Fruit fly (Drosophila melanogaster) Kc167 (cell line): ENCODE data around the gene atk.

Experiments used
- Myc ChIP-seq: fragments of >200 bp; optimal IDR thresholded peaks from 2 replicates; lab custom pipeline; 2017; ENCODE audit warnings: missing external identifiers
- Sin3A ChIP-seq: fragments of >200 bp; optimal IDR thresholded peaks from 2 replicates; lab custom pipeline; 2018; ENCODE audit warnings: missing external identifiers
- h ChIP-seq: fragments of >200 bp; optimal IDR thresholded peaks from 3 replicates; lab custom pipeline; 2018; ENCODE audit warnings: missing external identifiers
- insv ChIP-seq: fragments of >200 bp; optimal IDR thresholded peaks from 3 replicates; lab custom pipeline; 2018; ENCODE audit warnings: missing external identifiers
- psq ChIP-seq: fragments of >200 bp; optimal IDR thresholded peaks from 2 replicates; lab custom pipeline; 2017; ENCODE audit warnings: missing external identifiers
- ttk ChIP-seq: sonication (Bioruptor generic); optimal IDR thresholded peaks from 2 replicates; lab custom pipeline; 2017; ENCODE audit warnings: missing external identifiers

Gene atk

dm6 chr3L:20427449-20427848, 37.2 kb downstream of the atk start, which contains the start of gene CG5274:
Gene CG5274 (minus strand): TSS chr3L:20427666.
- no peak for TF ChIP-seq ttk
- TF ChIP-seq insv (lab: Kevin White, UChicago): no peak
- no peak for TF ChIP-seq Sin3A
- no peak for TF ChIP-seq Myc (lab: Kevin White, UChicago)
- TF ChIP-seq h (lab: Kevin White, UChicago): no peak
- TF ChIP-seq psq: no peak

DNA sequence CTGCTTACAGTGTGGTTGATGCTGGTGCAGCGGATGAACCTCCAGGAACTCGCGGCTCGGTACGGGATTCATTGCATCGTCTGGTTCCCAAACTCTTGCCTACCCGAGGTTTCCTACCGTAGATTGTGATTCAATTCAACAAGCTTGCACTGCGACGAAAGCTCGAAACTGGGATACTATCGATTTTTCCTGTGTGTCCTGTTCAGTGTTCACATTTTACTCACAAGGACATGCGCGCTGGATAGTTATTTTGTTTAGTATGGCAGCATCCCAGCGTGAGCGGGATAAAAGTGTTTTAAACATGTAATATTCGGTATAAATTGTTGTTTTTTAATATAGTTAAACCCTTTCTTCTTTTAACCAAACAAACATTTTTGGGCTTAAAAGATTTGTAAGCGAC, 38.8 kb downstream of the atk start, which contains the start of gene CG5282:
CG5282 (minus strand) TSS at position 184 of the 400 bp plus-strand sequence.
- TF ChIP-seq Myc (lab: Kevin White, UChicago) (no peak), ttk (no peak), psq (no peak), Sin3A (no peak), h (lab: Kevin White, UChicago) (no peak), insv (lab: Kevin White, UChicago) (no peak)

DNA sequence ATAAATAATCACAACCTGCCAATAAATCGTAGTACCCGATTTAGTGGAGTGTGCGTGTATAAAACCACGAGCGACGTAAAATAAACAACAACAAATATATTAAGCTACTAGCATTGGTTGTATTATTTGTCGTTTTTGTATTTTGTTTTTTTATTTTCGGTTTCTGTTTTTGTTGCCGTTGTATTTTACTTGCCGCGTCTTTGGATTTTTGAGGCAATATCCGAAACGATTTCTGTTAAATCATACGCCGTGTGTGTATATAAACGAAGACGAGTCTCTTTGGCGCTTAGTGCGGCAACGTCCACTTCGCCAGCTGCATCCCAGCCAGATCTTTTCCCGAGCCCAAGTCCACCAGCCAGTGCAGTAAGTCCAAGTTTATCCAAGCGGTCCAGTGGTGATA, 51.4 kb downstream of the atk start, which contains the start of gene zye:
zye (plus strand) TSS at position 301 of the 400 bp plus-strand sequence.
- TF ChIP-seq Myc (lab: Kevin White, UChicago) (no peak), Sin3A (no peak), psq (no peak), insv (lab: Kevin White, UChicago) (no peak), ttk (no peak)

DNA sequence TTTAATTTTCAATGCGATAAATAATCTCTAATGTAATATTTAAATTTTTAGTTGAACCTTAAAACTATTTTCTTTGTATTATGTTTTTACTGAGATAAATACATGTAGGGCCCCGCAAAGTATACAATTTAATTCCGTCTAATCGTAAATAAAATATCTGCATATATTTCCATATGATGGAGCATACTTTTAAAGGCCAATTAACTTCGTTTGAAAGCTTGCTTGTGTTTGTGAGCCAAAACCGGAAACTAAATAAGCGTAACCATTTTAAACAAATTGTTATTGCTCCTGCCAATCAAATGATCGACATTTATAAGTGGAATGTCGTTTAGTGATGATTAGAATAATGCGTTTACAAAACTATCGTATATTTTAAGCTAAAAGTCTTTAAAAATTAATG, 53.9 kb downstream of the atk start:
- TF ChIP-seq Sin3A (no peak), ttk (no peak), psq (no peak), h (lab: Kevin White, UChicago) (no peak), insv (lab: Kevin White, UChicago) (no peak), Myc (lab: Kevin White, UChicago) (no peak)

DNA sequence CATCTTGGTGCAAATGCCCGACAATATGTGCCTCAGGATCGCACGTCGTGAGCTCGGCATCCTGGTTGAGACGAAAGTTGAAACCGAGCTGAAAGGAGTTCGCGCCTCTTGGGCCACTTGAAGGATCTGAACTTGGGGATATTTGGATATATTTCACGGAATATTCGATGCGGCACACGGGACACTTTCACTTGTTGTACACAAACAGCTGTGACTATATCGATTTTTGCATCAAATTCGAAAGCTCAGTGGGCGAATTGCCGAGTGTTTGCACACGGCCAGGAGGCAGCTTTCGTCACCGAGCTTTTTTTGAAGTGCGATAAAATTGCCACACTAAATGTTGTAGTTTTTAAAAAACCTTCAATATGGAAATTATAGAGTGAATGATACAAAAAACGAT, 54.3 kb downstream of the atk start, which contains the start of gene CG13248:
CG13248 (minus strand) TSS at position 222 of the 400 bp plus-strand sequence.
- TF ChIP-seq h (lab: Kevin White, UChicago): no peak
- TF ChIP-seq Sin3A: no peak
- TF ChIP-seq ttk: no peak
- no peak for TF ChIP-seq insv (lab: Kevin White, UChicago)
- TF ChIP-seq Myc (lab: Kevin White, UChicago): no peak
- TF ChIP-seq psq: no peak

DNA sequence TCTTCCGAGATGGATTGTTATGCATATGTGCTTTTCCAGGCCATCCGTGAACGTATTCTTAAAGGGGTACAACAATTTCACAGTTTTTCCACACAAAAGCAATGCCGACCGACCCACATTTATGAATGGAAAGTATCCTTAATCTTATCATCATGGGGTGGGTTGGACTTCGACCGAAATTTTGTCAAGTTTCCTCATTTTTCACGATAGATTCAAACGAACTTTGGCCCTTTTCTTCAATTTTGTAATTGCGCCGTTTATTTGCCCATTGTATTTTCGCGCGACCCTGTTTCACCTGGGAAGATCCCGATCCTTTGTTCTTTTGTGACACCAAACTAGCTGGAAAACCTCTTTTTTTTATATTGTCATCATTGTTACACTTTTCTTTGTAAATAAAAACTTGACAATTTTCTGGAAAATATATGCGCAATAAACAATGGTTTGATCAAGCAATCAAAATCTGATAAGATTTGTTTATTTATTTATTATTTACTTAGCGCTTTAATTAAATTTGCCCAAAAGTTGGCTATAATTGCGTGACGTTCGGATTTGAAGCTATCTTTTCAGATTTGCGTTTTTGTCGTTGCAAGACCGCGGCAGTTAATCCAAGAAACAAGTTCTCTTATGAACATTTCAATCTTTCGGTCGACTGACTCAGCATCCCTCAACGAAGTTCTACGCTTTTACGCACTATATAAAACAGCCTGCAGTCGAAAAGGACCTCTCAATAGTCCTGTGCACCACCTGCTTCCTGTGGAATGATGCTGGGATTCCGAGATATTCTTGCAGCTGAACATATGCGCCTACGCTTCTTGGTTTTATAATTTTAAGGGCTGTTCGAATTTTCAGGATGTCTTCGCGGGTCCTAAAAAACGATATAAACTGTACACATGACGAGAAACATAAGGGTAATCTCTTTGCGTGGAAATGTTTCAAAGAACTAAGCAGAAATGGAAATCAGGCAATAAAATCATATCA, 58.4 kb downstream of the atk start:
- no peak for TF ChIP-seq Myc (lab: Kevin White, UChicago)
- no peak for TF ChIP-seq psq
- no peak for TF ChIP-seq ttk
- no peak for TF ChIP-seq Sin3A
- TF ChIP-seq h (lab: Kevin White, UChicago): no peak
- no peak for TF ChIP-seq insv (lab: Kevin White, UChicago)

DNA sequence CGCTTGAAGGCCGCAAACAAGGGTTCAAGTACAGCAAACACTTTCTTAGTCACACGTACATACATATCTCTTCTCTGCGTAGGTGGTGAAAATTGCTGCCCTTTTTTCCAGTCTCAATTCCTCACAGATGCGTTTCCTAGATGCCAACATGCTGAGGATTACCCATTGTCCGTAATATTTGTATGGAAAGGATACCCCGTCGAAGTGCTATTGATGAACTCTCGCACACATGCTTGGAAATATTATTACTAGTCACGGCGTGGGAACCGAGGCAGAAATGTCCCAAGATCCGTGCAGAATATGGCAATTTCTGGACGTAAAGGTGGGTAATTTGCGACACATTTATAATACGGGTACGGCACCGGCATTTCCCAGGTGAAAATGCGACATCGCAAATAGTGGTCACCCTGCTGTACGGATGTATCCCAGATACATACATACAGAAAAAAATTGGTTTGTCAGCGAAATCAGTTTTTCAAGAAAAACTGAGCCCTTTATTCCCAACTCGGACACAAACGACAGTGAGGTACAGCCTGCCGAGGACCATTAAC, 59.2 kb downstream of the atk start:
- no peak for TF ChIP-seq Sin3A
- no peak for TF ChIP-seq psq
- no peak for TF ChIP-seq Myc (lab: Kevin White, UChicago)
- TF ChIP-seq h (lab: Kevin White, UChicago): no peak
- TF ChIP-seq insv (lab: Kevin White, UChicago): no peak
- no peak for TF ChIP-seq ttk
